Worm (Caenorhabditis elegans): ENCODE results near the gene pqn-2.

The pqn-2 gene

ce11 chrV:10355773-10356335 lies 26.4 kb upstream of the pqn-2 start, which contains the start of gene sluh-7 (continued):
- TF ChIP-seq hpl-2 (GFP tag; optimal IDR thresholded peaks at IDR 0.05) (no peak), nhr-71 (tag; optimal IDR thresholded peaks at IDR 0.05) (peak; percentile 94), C04F5.9 (tag; optimal IDR thresholded peaks at IDR 0.05) (peak; percentile 79), blmp-1 (tag; optimal IDR thresholded peaks at IDR 0.05) (peak; percentile 77), ceh-8 (GFP tag; optimal IDR thresholded peaks at IDR 0.05) (no peak), nhr-90 (tag; optimal IDR thresholded peaks at IDR 0.05; ENCODE audit: poor library complexity) (peak; percentile 97), elt-2 (tag; optimal IDR thresholded peaks at IDR 0.05) (peak; percentile 65), nhr-11 (tag; optimal IDR thresholded peaks at IDR 0.05) (peak; percentile 28), nhr-12 (tag; optimal IDR thresholded peaks at IDR 0.05) (no peak), zag-1 (tag; optimal IDR thresholded peaks at IDR 0.05) (no peak), snu-23 (GFP tag; optimal IDR thresholded peaks at IDR 0.05) (peak; percentile 87), vab-15 (tag; optimal IDR thresholded peaks at IDR 0.05) (peak; percentile 60), ces-1 (GFP tag; optimal IDR thresholded peaks at IDR 0.05) (no peak), jun-1 (tag; optimal IDR thresholded peaks at IDR 0.05) (no peak), fkh-10 (GFP tag; optimal IDR thresholded peaks at IDR 0.05) (no peak), elt-3 (tag; optimal IDR thresholded peaks at IDR 0.05) (peak in 2 of 6 experiments; percentile 54 to 71), dpl-1 (GFP tag; optimal IDR thresholded peaks at IDR 0.05) (peak; percentile 91 to 96 (median 94)), sup-37 (GFP tag; optimal IDR thresholded peaks at IDR 0.05) (peak; percentile 63), pax-3 (tag; optimal IDR thresholded peaks at IDR 0.05) (peak; percentile 84), tlp-1 (tag; optimal IDR thresholded peaks at IDR 0.05) (no peak), unc-98 (GFP tag; IDR thresholded peaks at IDR 0.05) (peak; percentile 85), nhr-85 (tag) (peak; percentile 95), mdl-1 (tag; optimal IDR thresholded peaks at IDR 0.05) (peak in 1 of 2 experiments; percentile 35), nhr-77 (tag; optimal IDR thresholded peaks at IDR 0.05) (peak; percentile 38), ceh-88 (GFP tag; IDR thresholded peaks at IDR 0.05) (peak; percentile 69), snpc-4 (tag; optimal IDR thresholded peaks at IDR 0.05) (peak; percentile 26), mab-9 (GFP tag; IDR thresholded peaks at IDR 0.05) (peak; percentile 76), nhr-237 (tag; optimal IDR thresholded peaks at IDR 0.05) (peak; percentile 41), skn-1 (tag; optimal IDR thresholded peaks at IDR 0.05) (peak; percentile 73), ets-5 (GFP tag; IDR thresholded peaks at IDR 0.05) (no peak), irx-1 (tag; optimal IDR thresholded peaks at IDR 0.05) (peak; percentile 95), aha-1 (tag; optimal IDR thresholded peaks at IDR 0.05) (no peak), unc-30 (tag; optimal IDR thresholded peaks at IDR 0.05) (peak; percentile 22), lin-15B (tag; optimal IDR thresholded peaks at IDR 0.05) (peak; percentile 79), hlh-4 (tag; optimal IDR thresholded peaks at IDR 0.05) (peak; percentile 3), sox-4 (tag; optimal IDR thresholded peaks at IDR 0.05) (peak; percentile 90), xbp-1 (tag; optimal IDR thresholded peaks at IDR 0.05) (peak; percentile 89), fkh-4 (tag; optimal IDR thresholded peaks at IDR 0.05; ENCODE audit: borderline replicate concordance) (peak; percentile 95), dsc-1 (tag; optimal IDR thresholded peaks at IDR 0.05) (peak; percentile 91), mef-2 (tag; optimal IDR thresholded peaks at IDR 0.05) (peak; percentile 12), grh-1 (GFP tag; IDR thresholded peaks at IDR 0.05) (peak; percentile 67), lsy-2 (tag; optimal IDR thresholded peaks at IDR 0.05) (peak; percentile 82 to 84), hlh-17 (GFP tag; optimal IDR thresholded peaks at IDR 0.05; ENCODE audit: borderline replicate concordance) (no peak), nhr-28 (tag; optimal IDR thresholded peaks at IDR 0.05) (no peak), lin-14 (GFP tag; optimal IDR thresholded peaks at IDR 0.05) (peak; percentile 81), zip-4 (GFP tag; optimal IDR thresholded peaks at IDR 0.05) (peak; percentile 20), ztf-11 (tag; optimal IDR thresholded peaks at IDR 0.05) (peak in 1 of 2 experiments; percentile 96), egl-13 (tag; optimal IDR thresholded peaks at IDR 0.05) (peak; percentile 91), F16B12.6 (tag; optimal IDR thresholded peaks at IDR 0.05) (peak; percentile 6), efl-1 (optimal IDR thresholded peaks at IDR 0.05) (peak; percentile 80 to 95), efl-1 (GFP tag; optimal IDR thresholded peaks at IDR 0.05 in 1 of 2) (peak; percentile 95 to 99), pag-3 (tag; optimal IDR thresholded peaks at IDR 0.05; ENCODE audit: borderline replicate concordance, insufficient read depth) (no peak)

Measured in whole organism, L1 larva.